Worm (Caenorhabditis elegans) whole organism, young adult: ENCODE data around the gene C17B7.8.
"Not testable (repeated sequence)": the region's sequence is repeated elsewhere in the genome, so short reads cannot be mapped to it uniquely, and the experiment has no call there.

Source experiments
- B0019.2 ChIP-seq: fragments of 200-800 bp; sonication (Bioruptor generic); conservative IDR thresholded peaks from 2 replicates; pipeline ENCODE4 v1.3.6; 2022; ENCODE audit warnings: missing genetic modification reagents, missing genetic modification characterization, missing compliant biosample characterization
- B0035.1 ChIP-seq: sonication (generic microtip); optimal IDR thresholded peaks from 2 replicates; lab custom pipeline; 2016; ENCODE audit warnings: missing genetic modification characterization, mild to moderate bottlenecking, missing compliant biosample characterization, missing genotype, missing genetic modification reagents
- B0261.1 ChIP-seq: sonication (generic microtip); optimal IDR thresholded peaks from 2 replicates; lab custom pipeline; 2016; ENCODE audit warnings: mild to moderate bottlenecking, missing genetic modification characterization, moderate library complexity, missing compliant biosample characterization
- B0336.3 ChIP-seq: fragments of 200-800 bp; sonication (Bioruptor generic); IDR thresholded peaks from 2 replicates; pipeline ENCODE4 v1.3.6; 2022; ENCODE audit warnings: missing genetic modification characterization, missing compliant biosample characterization
- D2030.7 ChIP-seq: fragments of 200-800 bp; sonication (Bioruptor generic); IDR thresholded peaks from 2 replicates; pipeline ENCODE4 v1.3.6; 2022; ENCODE audit warnings: missing genetic modification reagents, missing genetic modification characterization, missing compliant biosample characterization
- F37B4.10 ChIP-seq: fragments of 200-800 bp; sonication (Bioruptor generic); IDR thresholded peaks from 2 replicates; pipeline ENCODE4 v1.3.6; 2022; ENCODE audit warnings: missing genetic modification characterization, missing compliant biosample characterization
- F39B2.1 ChIP-seq: fragments of 200-800 bp; sonication (Bioruptor generic); IDR thresholded peaks from 2 replicates; pipeline ENCODE4 v1.3.6; 2022; ENCODE audit warnings: missing genetic modification reagents, missing genetic modification characterization, missing compliant biosample characterization
- Y53G8AR.9 ChIP-seq: fragments of 200-800 bp; sonication (Bioruptor generic); conservative IDR thresholded peaks from 2 replicates; pipeline ENCODE4 v1.3.6; 2022; ENCODE audit warnings: missing genetic modification reagents, missing genetic modification characterization, missing compliant biosample characterization
- ZK185.1 ChIP-seq: sonication (generic microtip); optimal IDR thresholded peaks from 2 replicates; lab custom pipeline; 2016; ENCODE audit warnings: mild to moderate bottlenecking, missing genetic modification characterization, missing compliant biosample characterization; ENCODE audit not compliant: poor library complexity, severe bottlenecking
- aptf-3 ChIP-seq: fragments of 200-800 bp; sonication (Bioruptor generic); IDR thresholded peaks from 2 replicates; pipeline ENCODE4 v1.3.6; 2022; ENCODE audit warnings: missing genetic modification characterization, missing compliant biosample characterization
- ceh-27 ChIP-seq: fragments of 200-800 bp; sonication (Bioruptor generic); optimal IDR thresholded peaks from 2 replicates; lab custom pipeline; 2018; ENCODE audit warnings: mild to moderate bottlenecking, missing genetic modification characterization, moderate library complexity, missing compliant biosample characterization
- ceh-91 ChIP-seq: fragments of 200-800 bp; sonication (Bioruptor generic); IDR thresholded peaks from 2 replicates; pipeline ENCODE4 v1.3.6; 2022; ENCODE audit warnings: missing genetic modification reagents, missing genetic modification characterization, missing compliant biosample characterization
- dpl-1 ChIP-seq: fragments of 150-350 bp; optimal IDR thresholded peaks from 2 replicates; lab custom pipeline; 2014; ENCODE audit warnings: missing biosample characterization, missing genetic modification reagents, missing genetic modification characterization
- ekl-4 ChIP-seq: fragments of 200-800 bp; sonication (Bioruptor generic); IDR thresholded peaks from 2 replicates; pipeline ENCODE4 v1.3.6; 2022; ENCODE audit warnings: missing genetic modification reagents, missing genetic modification characterization, missing compliant biosample characterization
- ets-4 ChIP-seq: fragments of 200-800 bp; sonication (Bioruptor generic); optimal IDR thresholded peaks from 2 replicates; lab custom pipeline; 2018; ENCODE audit warnings: mild to moderate bottlenecking, missing genetic modification characterization, missing compliant biosample characterization
- hrde-1 ChIP-seq: sonication (generic microtip); optimal IDR thresholded peaks from 2 replicates; lab custom pipeline; 2016; ENCODE audit warnings: missing genetic modification characterization, mild to moderate bottlenecking, missing compliant biosample characterization, moderate library complexity, missing genotype, missing genetic modification reagents, borderline replicate concordance
- hsf-1 ChIP-seq: fragments of 200-800 bp; sonication (Bioruptor generic); IDR thresholded peaks from 2 replicates; pipeline ENCODE4 v1.3.6; 2022; ENCODE audit warnings: missing genetic modification reagents, missing genetic modification characterization, missing compliant biosample characterization
- lin-40 ChIP-seq: sonication (generic microtip); optimal IDR thresholded peaks from 2 replicates; lab custom pipeline; 2016; ENCODE audit warnings: missing genetic modification characterization, mild to moderate bottlenecking, missing compliant biosample characterization, missing genotype, missing genetic modification reagents
- lsy-27 ChIP-seq: sonication (generic microtip); optimal IDR thresholded peaks from 2 replicates; lab custom pipeline; 2017; ENCODE audit warnings: missing genetic modification characterization, mild to moderate bottlenecking, missing compliant biosample characterization, antibody characterized with exemption, missing genotype, borderline replicate concordance; ENCODE audit not compliant: insufficient read depth
- madf-8 ChIP-seq: fragments of 200-800 bp; sonication (Bioruptor generic); conservative IDR thresholded peaks from 2 replicates; pipeline ENCODE4 v1.3.6; 2022; ENCODE audit warnings: missing genetic modification reagents, missing genetic modification characterization, missing compliant biosample characterization
- mcd-1 ChIP-seq: fragments of 200-800 bp; sonication (Bioruptor generic); IDR thresholded peaks from 2 replicates; pipeline ENCODE4 v1.3.6; 2022; ENCODE audit warnings: missing genetic modification reagents, missing genetic modification characterization, missing compliant biosample characterization
- rcor-1 ChIP-seq: fragments of 200-800 bp; sonication (Bioruptor generic); IDR thresholded peaks from 2 replicates; pipeline ENCODE4 v1.3.6; 2022; ENCODE audit warnings: missing genetic modification reagents, missing genetic modification characterization, missing compliant biosample characterization
- rpc-1 ChIP-seq, 2 experiments: fragments of 150-350 bp in 1 of 2; sonication (generic microtip) in 1 of 2; optimal IDR thresholded peaks; 2 replicates each; lab custom pipeline; 2014 to 2018; ENCODE audit warnings: missing biosample characterization in 1 of 2, missing genetic modification characterization in 1 of 2, missing genetic modification reagents in 1 of 2, missing genotype in 1 of 2
- snpc-1.1 ChIP-seq: sonication (generic microtip); optimal IDR thresholded peaks from 2 replicates; lab custom pipeline; 2017; ENCODE audit warnings: missing genetic modification characterization, mild to moderate bottlenecking, missing compliant biosample characterization, antibody characterized with exemption, moderate library complexity, missing genotype, missing genetic modification reagents; ENCODE audit not compliant: insufficient read depth
- snpc-1.3 ChIP-seq: sonication (generic microtip); optimal IDR thresholded peaks from 2 replicates; lab custom pipeline; 2017; ENCODE audit warnings: missing genetic modification characterization, mild to moderate bottlenecking, missing compliant biosample characterization, antibody characterized with exemption, moderate library complexity, missing genotype, missing genetic modification reagents; ENCODE audit not compliant: insufficient read depth
- somi-1 ChIP-seq: fragments of 200-800 bp; sonication (Bioruptor generic); optimal IDR thresholded peaks from 2 replicates; lab custom pipeline; 2018; ENCODE audit warnings: mild to moderate bottlenecking, missing genetic modification characterization, missing compliant biosample characterization
- sptf-2 ChIP-seq: fragments of 200-800 bp; sonication (Bioruptor generic); optimal IDR thresholded peaks from 2 replicates; lab custom pipeline; 2018; ENCODE audit warnings: mild to moderate bottlenecking, missing genetic modification characterization, missing compliant biosample characterization
- tbp1 ChIP-seq: fragments of 200-800 bp; sonication (Bioruptor generic); optimal IDR thresholded peaks from 2 replicates; lab custom pipeline; 2018; ENCODE audit warnings: mild to moderate bottlenecking, missing genetic modification characterization, missing compliant biosample characterization
- tlf-1 ChIP-seq: fragments of 200-800 bp; sonication (Bioruptor generic); optimal IDR thresholded peaks from 2 replicates; lab custom pipeline; 2018; ENCODE audit warnings: mild to moderate bottlenecking, missing genetic modification characterization, missing compliant biosample characterization
- unc-62 ChIP-seq: fragments of 150-350 bp; optimal IDR thresholded peaks from 2 replicates; lab custom pipeline; 2014; ENCODE audit warnings: missing biosample characterization, missing genetic modification reagents, missing genetic modification characterization
- zim-3 ChIP-seq: sonication (generic microtip); optimal IDR thresholded peaks from 2 replicates; lab custom pipeline; 2017; ENCODE audit warnings: mild to moderate bottlenecking, missing genetic modification characterization, moderate library complexity, missing compliant biosample characterization
- ztf-22 ChIP-seq: fragments of 200-800 bp; sonication (Bioruptor generic); optimal IDR thresholded peaks from 2 replicates; lab custom pipeline; 2018; ENCODE audit warnings: mild to moderate bottlenecking, missing genetic modification characterization, moderate library complexity, missing compliant biosample characterization
- ztf-25 ChIP-seq: fragments of 200-800 bp; sonication (Bioruptor generic); IDR thresholded peaks from 2 replicates; pipeline ENCODE4 v1.3.6; 2022; ENCODE audit warnings: missing genetic modification reagents, missing genetic modification characterization, missing compliant biosample characterization
- ztf-3 ChIP-seq: fragments of 200-800 bp; sonication (Bioruptor generic); optimal IDR thresholded peaks from 2 replicates; lab custom pipeline; 2018; ENCODE audit warnings: mild to moderate bottlenecking, missing genetic modification characterization, missing compliant biosample characterization

C17B7.8 gene

ce11 chrV:3324178-3324577 is at the start of gene C17B7.8:
Gene C17B7.8, minus strand, starts transcription at chrV:3324278.
- TF ChIP-seq unc-62 = no peak
- no peak for TF ChIP-seq rcor-1 (GFP tag; lab: Robert Waterston, UW)

DNA sequence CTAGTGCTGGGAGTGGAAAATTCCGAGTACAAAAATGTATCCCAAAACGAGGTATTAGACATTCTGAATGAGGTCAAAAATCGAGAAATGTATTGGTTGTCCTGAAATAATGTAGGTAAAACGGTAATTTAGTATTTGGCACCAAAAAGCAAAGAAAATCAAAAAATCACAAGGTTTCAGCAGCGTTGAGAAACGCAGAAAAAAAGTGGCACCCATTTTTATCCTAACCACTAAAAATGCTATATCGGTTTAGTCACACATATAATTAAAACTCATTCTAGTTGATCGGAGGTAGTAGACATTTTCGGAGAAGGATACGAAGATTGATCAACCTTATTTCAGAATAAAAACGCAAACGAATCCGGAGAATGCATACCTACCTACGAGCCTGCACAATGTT is 48.6 kb upstream of the C17B7.8 start, which contains the start of gene srx-121:
srx-121 (minus strand) TSS at position 101 of the 400 bp plus-strand sequence.
- no peak for TF ChIP-seq unc-62
- TF ChIP-seq ets-4 (GFP tag; lab: Kevin White, UChicago) = no peak
- TF ChIP-seq lin-40 = no peak
- TF ChIP-seq zim-3 (tag; lab: Kevin White, UChicago) = no peak
- no peak for TF ChIP-seq B0336.3 (GFP tag; lab: Robert Waterston, UW)
- TF ChIP-seq madf-8 = no peak
- TF ChIP-seq snpc-1.3 (tag; lab: Kevin White, UChicago) = no peak
- TF ChIP-seq ZK185.1 = no peak
- TF ChIP-seq tlf-1 (GFP tag; lab: Kevin White, UChicago) = no peak
- TF ChIP-seq, all 124 proteins: peak for 0

DNA sequence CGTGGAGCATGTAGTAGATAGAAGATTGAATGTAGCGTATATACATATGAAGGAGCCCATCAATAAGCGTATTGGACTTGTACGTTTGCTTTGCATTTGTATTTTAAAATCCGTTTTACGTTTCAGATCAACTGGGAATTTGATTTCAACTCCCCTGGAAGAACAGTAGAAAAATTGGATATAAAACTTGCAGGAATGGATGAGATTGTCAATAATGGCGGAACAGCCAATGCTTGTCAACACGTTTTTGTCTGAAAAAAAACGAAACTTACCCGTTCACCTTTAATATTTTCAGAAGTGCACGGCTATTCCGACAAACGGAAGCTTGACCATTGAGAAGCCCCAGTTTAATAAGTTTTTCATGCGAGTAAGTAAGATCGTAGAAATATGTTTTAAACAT is 43.7 kb upstream of the C17B7.8 start, which contains the start of gene C04E12.2:
C04E12.2 (plus strand) TSS at position 301 of the 400 bp plus-strand sequence.
- not testable (repeated sequence) for TF ChIP-seq B0261.1 (tag; lab: Kevin White, UChicago); ceh-27; unc-62

DNA sequence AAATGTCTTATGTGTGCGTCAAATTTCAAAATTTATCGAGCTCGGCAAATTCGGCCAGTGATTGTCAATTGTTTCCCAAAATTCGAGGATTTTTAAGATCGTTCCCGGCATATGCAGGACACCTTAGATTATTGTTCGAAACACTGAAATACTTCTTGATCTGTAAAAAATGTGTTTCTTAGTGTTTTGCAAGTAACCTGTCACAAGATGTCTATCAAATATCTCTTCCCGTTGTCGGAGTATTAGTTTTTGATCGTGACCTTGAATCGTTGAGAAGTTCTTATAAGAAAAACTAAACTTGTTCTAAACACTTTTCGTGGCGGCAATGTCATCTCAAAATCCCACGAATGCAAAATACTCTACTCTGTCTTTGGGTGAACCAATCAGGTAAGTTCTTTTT is 38.4 kb upstream of the C17B7.8 start, which contains the start of gene C04E12.4:
C04E12.4 (plus strand) TSS at position 301 of the 400 bp plus-strand sequence.
- no peak for TF ChIP-seq ztf-25 (GFP tag; lab: Robert Waterston, UW)
- TF ChIP-seq somi-1 (GFP tag; lab: Kevin White, UChicago) = no peak
- no peak for TF ChIP-seq rpc-1 (optimal IDR thresholded peaks at IDR 0.05; lab: Kevin White, UChicago)
- no peak for TF ChIP-seq rpc-1 (tag; optimal IDR thresholded peaks at IDR 0.05; lab: Kevin White, UChicago)
- no peak for TF ChIP-seq ekl-4
- no peak for TF ChIP-seq ceh-91 (GFP tag; lab: Robert Waterston, UW)
- no peak for TF ChIP-seq ztf-3 (GFP tag; lab: Kevin White, UChicago)
- no peak for TF ChIP-seq B0336.3 (GFP tag; lab: Robert Waterston, UW)
- no peak for TF ChIP-seq snpc-1.1 (tag; lab: Kevin White, UChicago)
- TF ChIP-seq aptf-3 (GFP tag; lab: Robert Waterston, UW) = no peak

DNA sequence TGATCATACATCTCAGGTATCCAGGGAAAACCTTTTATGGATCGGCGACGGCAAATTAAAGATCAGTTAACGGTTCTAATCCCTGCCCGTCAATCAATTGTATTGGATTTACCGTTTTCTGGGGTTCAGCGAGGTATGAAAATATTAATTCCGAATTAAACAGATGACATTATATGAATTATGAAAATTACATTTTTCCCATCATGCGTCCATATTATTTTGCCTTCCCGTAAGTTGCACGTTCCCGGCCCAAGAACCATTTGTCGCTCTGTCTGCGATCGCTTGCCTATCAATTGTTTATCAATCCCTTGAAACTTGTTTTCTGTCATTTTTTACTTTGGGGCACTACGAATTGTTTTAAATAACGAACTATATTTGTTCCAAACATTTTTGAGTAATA is 37.6 kb upstream of the C17B7.8 start:
- TF ChIP-seq mcd-1 (GFP tag; lab: Robert Waterston, UW) (no peak), ceh-27 (no peak), hsf-1 (GFP tag; lab: Robert Waterston, UW) (no peak), F39B2.1 (GFP tag; lab: Robert Waterston, UW) (no peak), B0019.2 (no peak), ZK185.1 (no peak), tbp1 (GFP tag; lab: Kevin White, UChicago) (no peak), lsy-27 (no peak), Y53G8AR.9 (GFP tag; lab: Robert Waterston, UW) (no peak), D2030.7 (GFP tag; lab: Robert Waterston, UW) (no peak), dpl-1 (GFP tag; lab: Kevin White, UChicago) (no peak), ztf-3 (GFP tag; lab: Kevin White, UChicago) (no peak), ztf-22 (GFP tag; lab: Kevin White, UChicago) (no peak), sptf-2 (GFP tag; lab: Kevin White, UChicago) (no peak), B0035.1 (tag; lab: Kevin White, UChicago) (no peak), hrde-1 (tag; lab: Kevin White, UChicago) (no peak), F37B4.10 (GFP tag; lab: Robert Waterston, UW) (no peak)
- TF ChIP-seq, all 124 proteins: peak for 0
